Worm (Caenorhabditis elegans) whole organism, L1 larva: Measurements from ENCODE around the gene C03H5.9.
A peak's percentile ranks its signal among the peaks of the same experiment; 100 is the strongest.

Experiments used
- C34B4.2 ChIP-seq: sonication (generic microtip); optimal IDR thresholded peaks from 2 replicates; lab custom pipeline; 2017; ENCODE audit warnings: mild to moderate bottlenecking, missing genetic modification characterization, missing compliant biosample characterization
- Y116A8C.19 ChIP-seq: sonication (generic microtip); optimal IDR thresholded peaks from 2 replicates; lab custom pipeline; 2016; ENCODE audit warnings: missing compliant biosample characterization, missing genetic modification characterization, borderline replicate concordance
- aha-1 ChIP-seq: fragments of 150-350 bp; optimal IDR thresholded peaks from 2 replicates; lab custom pipeline; 2014; ENCODE audit warnings: missing biosample characterization, missing genetic modification characterization
- aly-2 ChIP-seq: fragments of 150-350 bp; optimal IDR thresholded peaks from 2 replicates; lab custom pipeline; 2014; ENCODE audit warnings: missing biosample characterization, missing genetic modification characterization
- blmp-1 ChIP-seq: fragments of 150-350 bp; optimal IDR thresholded peaks from 2 replicates; lab custom pipeline; 2014; ENCODE audit warnings: missing biosample characterization, missing genetic modification characterization
- ceh-8 ChIP-seq: fragments of 200-800 bp; sonication (Bioruptor generic); optimal IDR thresholded peaks from 2 replicates; lab custom pipeline; 2018; ENCODE audit warnings: mild to moderate bottlenecking, missing genetic modification characterization, moderate library complexity, missing compliant biosample characterization
- ceh-88 ChIP-seq: fragments of 200-800 bp; sonication (Bioruptor generic); IDR thresholded peaks from 2 replicates; pipeline ENCODE4 v1.3.6; 2022; ENCODE audit warnings: missing genetic modification characterization, missing compliant biosample characterization
- dpl-1 ChIP-seq, 3 experiments: fragments of 150-350 bp in 2 of 3; sonication (generic microtip) in 1 of 3; optimal IDR thresholded peaks; 2 replicates each; lab custom pipeline; 2014 to 2017; ENCODE audit warnings: missing biosample characterization in 3 of 3, missing genetic modification characterization in 3 of 3, missing genetic modification reagents in 3 of 3
- dsc-1 ChIP-seq: sonication (generic microtip); optimal IDR thresholded peaks from 2 replicates; lab custom pipeline; 2016; ENCODE audit warnings: mild to moderate bottlenecking, missing genetic modification characterization, missing compliant biosample characterization
- efl-1 ChIP-seq, 4 experiments: fragments of 150-350 bp; optimal IDR thresholded peaks in 3 of 4; peaks in 1 of 4; 1 replicate in 1 of 4; 2 replicates in 3 of 4; lab custom pipeline; 2014; ENCODE audit warnings: missing biosample characterization in 2 of 4, missing genetic modification characterization in 2 of 4, missing genetic modification reagents in 2 of 4
- efl-3 ChIP-seq: fragments of 200-800 bp; sonication (Bioruptor generic); optimal IDR thresholded peaks from 2 replicates; lab custom pipeline; 2018; ENCODE audit warnings: mild to moderate bottlenecking, missing genetic modification characterization, missing compliant biosample characterization
- egl-27 ChIP-seq, 2 experiments: fragments of 150-350 bp in 1 of 2; sonication (generic microtip); optimal IDR thresholded peaks; 3 replicates each; lab custom pipeline; 2017 to 2018; ENCODE audit warnings: missing biosample characterization in 2 of 2, missing genetic modification characterization in 2 of 2, missing genetic modification reagents in 2 of 2
- elt-2 ChIP-seq: sonication (generic microtip); optimal IDR thresholded peaks from 2 replicates; lab custom pipeline; 2016; ENCODE audit warnings: missing genetic modification characterization, mild to moderate bottlenecking, inconsistent platforms, missing compliant biosample characterization, missing genetic modification reagents
- ets-5 ChIP-seq: fragments of 200-800 bp; sonication (Bioruptor generic); IDR thresholded peaks from 2 replicates; pipeline ENCODE4 v1.3.6; 2022; ENCODE audit warnings: missing genetic modification characterization, missing compliant biosample characterization
- fkh-4 ChIP-seq: sonication (generic microtip); optimal IDR thresholded peaks from 2 replicates; lab custom pipeline; 2016; ENCODE audit warnings: missing compliant biosample characterization, missing genetic modification characterization, borderline replicate concordance
- fkh-8 ChIP-seq: sonication (generic microtip); optimal IDR thresholded peaks from 2 replicates; lab custom pipeline; 2016; ENCODE audit warnings: mild to moderate bottlenecking, missing genetic modification characterization, missing compliant biosample characterization
- grh-1 ChIP-seq: fragments of 200-800 bp; sonication (Bioruptor generic); IDR thresholded peaks from 2 replicates; pipeline ENCODE4 v1.3.6; 2022; ENCODE audit warnings: missing genetic modification reagents, missing genetic modification characterization, missing compliant biosample characterization
- hlh-17 ChIP-seq: fragments of 200-800 bp; sonication (Bioruptor generic); optimal IDR thresholded peaks from 2 replicates; lab custom pipeline; 2018; ENCODE audit warnings: missing genetic modification characterization, mild to moderate bottlenecking, missing compliant biosample characterization, moderate library complexity, borderline replicate concordance
- hlh-4 ChIP-seq: sonication (generic microtip); optimal IDR thresholded peaks from 2 replicates; lab custom pipeline; 2016; ENCODE audit warnings: mild to moderate bottlenecking, missing genetic modification characterization, missing compliant biosample characterization
- isw-1 ChIP-seq: fragments of 200-800 bp; sonication (Bioruptor generic); IDR thresholded peaks from 2 replicates; pipeline ENCODE4 v1.3.6; 2022; ENCODE audit warnings: missing genetic modification characterization, missing compliant biosample characterization
- lin-14 ChIP-seq: fragments of 200-800 bp; sonication (Bioruptor generic); optimal IDR thresholded peaks from 2 replicates; lab custom pipeline; 2018; ENCODE audit warnings: mild to moderate bottlenecking, missing genetic modification characterization, moderate library complexity, missing compliant biosample characterization
- lin-35 ChIP-seq, 2 experiments: fragments of 150-350 bp; optimal IDR thresholded peaks; 2 replicates each; lab custom pipeline; 2014; ENCODE audit warnings: missing biosample characterization in 2 of 2, missing genetic modification characterization in 2 of 2, missing genetic modification reagents in 2 of 2
- lin-39 ChIP-seq: fragments of 150-350 bp; optimal IDR thresholded peaks from 2 replicates; lab custom pipeline; 2014; ENCODE audit warnings: missing biosample characterization, missing genetic modification reagents, missing genetic modification characterization
- lir-3 ChIP-seq: sonication (generic microtip); optimal IDR thresholded peaks from 2 replicates; lab custom pipeline; 2016; ENCODE audit warnings: mild to moderate bottlenecking, missing genetic modification characterization, moderate library complexity, missing compliant biosample characterization; ENCODE audit not compliant: poor library complexity
- mab-9 ChIP-seq: fragments of 200-800 bp; sonication (Bioruptor generic); IDR thresholded peaks from 2 replicates; pipeline ENCODE4 v1.3.6; 2022; ENCODE audit warnings: missing genetic modification reagents, missing genetic modification characterization, missing compliant biosample characterization
- mdl-1 ChIP-seq, 2 experiments: fragments of 150-350 bp; optimal IDR thresholded peaks; 2 replicates each; lab custom pipeline; 2014 to 2017; ENCODE audit warnings: missing biosample characterization in 2 of 2, missing genetic modification characterization in 2 of 2, inconsistent platforms in 1 of 2
- mef-2 ChIP-seq: fragments of 150-350 bp; optimal IDR thresholded peaks from 2 replicates; lab custom pipeline; 2014; ENCODE audit warnings: missing biosample characterization, missing genetic modification characterization
- mep-1 ChIP-seq: fragments of 150-350 bp; optimal IDR thresholded peaks from 2 replicates; lab custom pipeline; 2014; ENCODE audit warnings: missing biosample characterization, missing genetic modification characterization
- nhr-12 ChIP-seq: sonication (generic microtip); optimal IDR thresholded peaks from 2 replicates; lab custom pipeline; 2017; ENCODE audit warnings: missing biosample characterization, missing genetic modification characterization
- nhr-237 ChIP-seq: fragments of 150-350 bp; optimal IDR thresholded peaks from 2 replicates; lab custom pipeline; 2014; ENCODE audit warnings: missing biosample characterization, missing genetic modification characterization
- nhr-71 ChIP-seq: sonication (generic microtip); optimal IDR thresholded peaks from 2 replicates; lab custom pipeline; 2016; ENCODE audit warnings: mild to moderate bottlenecking, missing genetic modification characterization, moderate library complexity, missing compliant biosample characterization
- nhr-85 ChIP-seq: sonication (generic microtip); peaks from one replicate; lab custom pipeline; 2016; ENCODE audit warnings: missing genetic modification characterization, inconsistent platforms, missing compliant biosample characterization
- pag-3 ChIP-seq: sonication (generic microtip); optimal IDR thresholded peaks from 2 replicates; lab custom pipeline; 2017; ENCODE audit warnings: missing genetic modification characterization, mild to moderate bottlenecking, missing compliant biosample characterization, antibody characterized with exemption, borderline replicate concordance; ENCODE audit not compliant: insufficient read depth
- pax-3 ChIP-seq: fragments of 200-800 bp; sonication (Bioruptor generic); optimal IDR thresholded peaks from 2 replicates; lab custom pipeline; 2018; ENCODE audit warnings: mild to moderate bottlenecking, missing genetic modification characterization, moderate library complexity, missing compliant biosample characterization
- rnt-1 ChIP-seq: sonication (generic microtip); optimal IDR thresholded peaks from 2 replicates; lab custom pipeline; 2016; ENCODE audit warnings: mild to moderate bottlenecking, missing genetic modification characterization, moderate library complexity, missing compliant biosample characterization
- skn-1 ChIP-seq: fragments of 150-350 bp; optimal IDR thresholded peaks from 2 replicates; lab custom pipeline; 2014; ENCODE audit warnings: missing biosample characterization, missing genetic modification characterization
- snpc-4 ChIP-seq: fragments of 150-350 bp; optimal IDR thresholded peaks from 2 replicates; lab custom pipeline; 2014; ENCODE audit warnings: missing biosample characterization, missing genetic modification characterization
- snu-23 ChIP-seq: sonication (generic microtip); optimal IDR thresholded peaks from 2 replicates; lab custom pipeline; 2016; ENCODE audit warnings: missing genetic modification characterization, missing compliant biosample characterization
- sox-4 ChIP-seq: sonication (generic microtip); optimal IDR thresholded peaks from 2 replicates; lab custom pipeline; 2016; ENCODE audit warnings: missing genetic modification characterization, missing compliant biosample characterization
- sptf-1 ChIP-seq: fragments of 150-350 bp; optimal IDR thresholded peaks from 2 replicates; lab custom pipeline; 2014; ENCODE audit warnings: missing biosample characterization, missing genetic modification characterization
- sup-37 ChIP-seq: fragments of 200-800 bp; sonication (Bioruptor generic); optimal IDR thresholded peaks from 2 replicates; lab custom pipeline; 2018; ENCODE audit warnings: mild to moderate bottlenecking, missing genetic modification characterization, missing compliant biosample characterization
- swsn-7 ChIP-seq: sonication (generic microtip); optimal IDR thresholded peaks from 2 replicates; lab custom pipeline; 2016; ENCODE audit warnings: missing genetic modification characterization, missing compliant biosample characterization
- unc-130 ChIP-seq: fragments of 150-350 bp; optimal IDR thresholded peaks from 2 replicates; lab custom pipeline; 2017; ENCODE audit warnings: missing biosample characterization, missing genetic modification characterization, inconsistent platforms
- unc-30 ChIP-seq: sonication (generic microtip); optimal IDR thresholded peaks from 2 replicates; lab custom pipeline; 2017; ENCODE audit warnings: missing biosample characterization, missing genetic modification characterization
- unc-62 ChIP-seq: fragments of 150-350 bp; optimal IDR thresholded peaks from 2 replicates; lab custom pipeline; 2014; ENCODE audit warnings: missing biosample characterization, missing genetic modification reagents, missing genetic modification characterization
- unc-86 ChIP-seq: sonication (generic microtip); optimal IDR thresholded peaks from 2 replicates; lab custom pipeline; 2016; ENCODE audit warnings: missing genetic modification characterization, missing compliant biosample characterization
- zag-1 ChIP-seq: fragments of 150-350 bp; optimal IDR thresholded peaks from 2 replicates; lab custom pipeline; 2014; ENCODE audit warnings: missing biosample characterization, missing genetic modification characterization
- zip-4 ChIP-seq: fragments of 200-800 bp; sonication (Bioruptor generic); optimal IDR thresholded peaks from 2 replicates; lab custom pipeline; 2018; ENCODE audit warnings: mild to moderate bottlenecking, missing genetic modification characterization, moderate library complexity, missing compliant biosample characterization
- ztf-4 ChIP-seq: fragments of 150-350 bp; optimal IDR thresholded peaks from 2 replicates; lab custom pipeline; 2014; ENCODE audit warnings: missing biosample characterization, missing genetic modification characterization

The C03H5.9 gene

ce11 chrII:402435-402834, 24.0 kb downstream of the C03H5.9 start, which contains the start of gene clec-10:
Gene clec-10, plus strand, starts transcription at chrII:402678.
- no peak for TF ChIP-seq pag-3 (tag; lab: Kevin White, UChicago)
- no peak for TF ChIP-seq mab-9 (GFP tag; lab: Robert Waterston, UW)
- TF ChIP-seq fkh-4 (tag; lab: Kevin White, UChicago), result no peak
- TF ChIP-seq snu-23 (GFP tag; lab: Kevin White, UChicago), result no peak
- TF ChIP-seq zip-4 (GFP tag; lab: Kevin White, UChicago), result no peak
- TF ChIP-seq sptf-1 (tag; lab: Kevin White, UChicago), result no peak
- no peak for TF ChIP-seq aly-2 (tag; lab: Kevin White, UChicago)
- no peak for TF ChIP-seq ceh-8
- TF ChIP-seq mep-1 (tag; lab: Kevin White, UChicago), result no peak
- TF ChIP-seq elt-2 (tag; lab: Kevin White, UChicago), result peak; percentile 19
- TF ChIP-seq efl-1 (optimal IDR thresholded peaks at IDR 0.05; lab: Kevin White, UChicago), result no peak
- peak in 1 of 2 experiments; percentile 82 for TF ChIP-seq efl-1 (GFP tag; optimal IDR thresholded peaks at IDR 0.05 in 1 of 2; lab: Kevin White, UChicago)
- TF ChIP-seq zag-1 (tag; lab: Kevin White, UChicago), result no peak
- no peak for TF ChIP-seq efl-3 (GFP tag; lab: Kevin White, UChicago)
- TF ChIP-seq lin-14 (GFP tag; lab: Kevin White, UChicago), result no peak

DNA sequence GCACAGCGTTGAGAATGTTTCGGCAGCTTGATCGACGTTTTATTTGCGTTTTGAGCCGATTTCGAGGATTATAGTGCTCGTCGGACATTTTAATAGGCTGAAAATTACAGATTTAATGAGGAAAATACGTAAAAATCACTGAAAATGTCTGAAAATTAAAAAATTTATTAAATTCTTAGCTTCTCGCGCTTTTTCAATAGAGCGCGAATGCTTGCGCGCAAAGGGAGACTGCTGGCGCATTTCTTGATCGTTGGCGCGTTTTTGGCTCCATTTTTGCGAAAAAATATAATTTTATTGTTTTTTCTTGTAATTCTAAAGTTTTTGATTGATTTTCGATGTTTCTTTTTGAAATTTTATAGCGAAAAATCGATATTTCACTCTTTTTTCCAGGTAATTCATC, 32.4 kb downstream of the C03H5.9 start, which contains the start of the genes dnsn-1 and C24H12.4:
Gene dnsn-1 (minus strand): TSS at position 101 of the 400 bp plus-strand sequence.
Gene C24H12.4 (plus strand): TSS at position 391 of the 400 bp plus-strand sequence.
- TF ChIP-seq sptf-1 (tag; lab: Kevin White, UChicago) (no peak), sup-37 (GFP tag; lab: Kevin White, UChicago) (peak; percentile 90), isw-1 (GFP tag; lab: Robert Waterston, UW) (peak; percentile 96), ets-5 (GFP tag; lab: Robert Waterston, UW) (no peak), skn-1 (tag; lab: Kevin White, UChicago) (peak; percentile 95), swsn-7 (tag; lab: Kevin White, UChicago) (peak; percentile 97), egl-27 (tag; optimal IDR thresholded peaks at IDR 0.05; lab: Kevin White, UChicago) (peak in 1 of 2 experiments; percentile 1), efl-1 (optimal IDR thresholded peaks at IDR 0.05; lab: Kevin White, UChicago) (peak; percentile 97), efl-1 (GFP tag; optimal IDR thresholded peaks at IDR 0.05 in 1 of 2; lab: Kevin White, UChicago) (peak; percentile 95 to 100), mef-2 (peak; percentile 49), dpl-1 (GFP tag; optimal IDR thresholded peaks at IDR 0.05; lab: Kevin White, UChicago) (peak; percentile 96 to 97 (median 96)), hlh-17 (GFP tag; lab: Kevin White, UChicago) (no peak), lin-39 (tag; lab: Kevin White, UChicago) (peak; percentile 96), hlh-4 (tag; lab: Kevin White, UChicago) (no peak), zag-1 (tag; lab: Kevin White, UChicago) (peak; percentile 1), nhr-12 (tag; lab: Kevin White, UChicago) (no peak), unc-62 (no peak), mdl-1 (tag; optimal IDR thresholded peaks at IDR 0.05; lab: Kevin White, UChicago) (peak in 1 of 2 experiments; percentile 88), aha-1 (tag; lab: Kevin White, UChicago) (peak; percentile 75), nhr-71 (peak; percentile 97), rnt-1 (peak; percentile 95), grh-1 (GFP tag; lab: Robert Waterston, UW) (peak; percentile 91), nhr-85 (tag; lab: Kevin White, UChicago) (peak; percentile 93), lin-35 (GFP tag; optimal IDR thresholded peaks at IDR 0.05; lab: Kevin White, UChicago) (peak; percentile 95 to 97), Y116A8C.19 (tag; lab: Kevin White, UChicago) (no peak), snu-23 (GFP tag; lab: Kevin White, UChicago) (peak; percentile 98), nhr-237 (tag; lab: Kevin White, UChicago) (peak; percentile 58), ceh-88 (peak; percentile 88), unc-30 (tag; lab: Kevin White, UChicago) (peak; percentile 39), unc-86 (tag; lab: Kevin White, UChicago) (peak; percentile 95), snpc-4 (tag; lab: Kevin White, UChicago) (peak; percentile 86), C34B4.2 (no peak), dsc-1 (tag; lab: Kevin White, UChicago) (peak; percentile 97), ztf-4 (tag; lab: Kevin White, UChicago) (peak; percentile 85), sox-4 (tag; lab: Kevin White, UChicago) (peak; percentile 90), lir-3 (tag; lab: Kevin White, UChicago) (peak; percentile 81), blmp-1 (tag; lab: Kevin White, UChicago) (peak; percentile 83), pax-3 (tag; lab: Kevin White, UChicago) (peak; percentile 87), fkh-8 (peak; percentile 95), unc-130 (peak; percentile 99)
